Worm (Caenorhabditis elegans) whole organism, young adult: ENCODE data around the gene C28D4.4.

ENCODE experiments used
- chd-7 ChIP-seq: sonication (generic microtip); optimal IDR thresholded peaks from 2 replicates; lab custom pipeline; 2016; ENCODE audit warnings: mild to moderate bottlenecking, missing genetic modification characterization, moderate library complexity, missing compliant biosample characterization
- die-1 ChIP-seq: sonication (generic microtip); optimal IDR thresholded peaks from 2 replicates; lab custom pipeline; 2016; ENCODE audit warnings: missing genotype, mild to moderate bottlenecking, missing genetic modification characterization, missing compliant biosample characterization
- ets-4 ChIP-seq: fragments of 200-800 bp; sonication (Bioruptor generic); optimal IDR thresholded peaks from 2 replicates; lab custom pipeline; 2018; ENCODE audit warnings: mild to moderate bottlenecking, missing genetic modification characterization, missing compliant biosample characterization
- hlh-26 ChIP-seq: fragments of 200-800 bp; sonication (Bioruptor generic); conservative IDR thresholded peaks from 2 replicates; pipeline ENCODE4 v1.3.6; 2022; ENCODE audit warnings: missing genetic modification reagents, missing genetic modification characterization, missing compliant biosample characterization
- nfyb-1 ChIP-seq: fragments of 200-800 bp; sonication (Bioruptor generic); IDR thresholded peaks from 2 replicates; pipeline ENCODE4 v1.3.6; 2022; ENCODE audit warnings: missing genetic modification reagents, missing genetic modification characterization, missing compliant biosample characterization
- snpc-3.4 ChIP-seq: sonication (generic microtip); optimal IDR thresholded peaks from 2 replicates; lab custom pipeline; 2017; ENCODE audit warnings: missing genetic modification characterization, mild to moderate bottlenecking, missing compliant biosample characterization, antibody characterized with exemption, moderate library complexity, missing genotype, missing genetic modification reagents
- snpc-4 ChIP-seq, 5 experiments: fragments of 150-350 bp in 1 of 5; sonication (generic microtip) in 4 of 5; optimal IDR thresholded peaks; 2 replicates each; lab custom pipeline; 2014 to 2018; ENCODE audit warnings: missing genetic modification characterization in 5 of 5, missing biosample characterization in 3 of 5, antibody characterized with exemption in 2 of 5, mild to moderate bottlenecking in 2 of 5, missing compliant biosample characterization in 2 of 5, missing genotype in 2 of 5, moderate library complexity in 2 of 5, missing genetic modification reagents in 1 of 5
- ztf-22 ChIP-seq: fragments of 200-800 bp; sonication (Bioruptor generic); optimal IDR thresholded peaks from 2 replicates; lab custom pipeline; 2018; ENCODE audit warnings: mild to moderate bottlenecking, missing genetic modification characterization, moderate library complexity, missing compliant biosample characterization
- ztf-28 ChIP-seq: fragments of 200-800 bp; sonication (Bioruptor generic); IDR thresholded peaks from 2 replicates; pipeline ENCODE4 v1.3.6; 2022; ENCODE audit warnings: missing genetic modification reagents, missing genetic modification characterization, missing compliant biosample characterization

DNA sequence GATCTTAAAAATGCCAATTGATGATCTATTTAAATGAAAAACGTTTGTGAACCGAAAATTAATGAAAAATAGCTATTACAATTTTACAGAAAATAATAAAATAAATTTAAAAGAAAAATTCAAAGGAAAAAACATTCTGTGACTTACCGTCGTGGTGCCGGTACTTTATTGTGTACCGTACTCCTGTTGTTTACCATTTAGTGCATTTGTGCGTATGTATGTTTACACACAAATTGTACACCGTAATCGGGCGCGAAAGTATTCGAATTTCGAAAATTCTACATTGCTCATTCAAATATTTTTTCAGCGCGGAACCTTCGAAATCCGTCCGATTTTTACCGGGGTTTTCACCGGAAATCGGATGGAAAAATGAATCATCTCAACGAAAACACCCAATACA lies 33.2 kb upstream of the C28D4.4 start, which contains the start of gene T13F2.6:
- TF ChIP-seq die-1 (tag; lab: Kevin White, UChicago) (no peak), ztf-22 (GFP tag; lab: Kevin White, UChicago) (no peak), nfyb-1 (GFP tag; lab: Robert Waterston, UW) (no peak), hlh-26 (GFP tag; lab: Robert Waterston, UW) (no peak), ztf-28 (GFP tag; lab: Robert Waterston, UW) (no peak), ets-4 (GFP tag; lab: Kevin White, UChicago) (no peak), snpc-3.4 (tag; lab: Kevin White, UChicago) (peak; percentile 80), snpc-4 (GFP tag; optimal IDR thresholded peaks at IDR 0.05; lab: Kevin White, UChicago) (peak; percentile 74), snpc-4 (tag; optimal IDR thresholded peaks at IDR 0.05; lab: Kevin White, UChicago) (peak; percentile 9 to 83 (median 62)), chd-7 (tag; lab: Kevin White, UChicago) (no peak)
